Worm (Caenorhabditis elegans) whole organism, dauer: ENCODE measurements around the gene Y73C8B.1.

Experiments used
- unc-62 ChIP-seq: sonication (generic microtip); optimal IDR thresholded peaks from 2 replicates; lab custom pipeline; 2017; ENCODE audit warnings: missing biosample characterization, missing genetic modification reagents, missing genetic modification characterization

Gene Y73C8B.1

ce11 chrV:3193091-3193608, 3.5 kb downstream of the Y73C8B.1 start, which contains the start of the genes Y73C8B.3 and Y73C8B.9:
TSS of gene Y73C8B.3 (minus strand) at chrV:3193237.
TSS of gene Y73C8B.9 (plus strand) at chrV:3193558.
- no peak for TF ChIP-seq unc-62 (GFP tag; lab: Kevin White, UChicago)

- no peak for TF ChIP-seq unc-62 (GFP tag; lab: Kevin White, UChicago)
Measured at ce11 chrV:3188043-3188442, 8.6 kb downstream of the Y73C8B.1 start, which contains the start of gene lag-2. TSS of gene lag-2 (plus strand) at chrV:3188343.

- TF ChIP-seq unc-62 (GFP tag; lab: Kevin White, UChicago), result no peak
Measured at ce11 chrV:3185855-3186254, 10.8 kb downstream of the Y73C8B.1 start.

DNA sequence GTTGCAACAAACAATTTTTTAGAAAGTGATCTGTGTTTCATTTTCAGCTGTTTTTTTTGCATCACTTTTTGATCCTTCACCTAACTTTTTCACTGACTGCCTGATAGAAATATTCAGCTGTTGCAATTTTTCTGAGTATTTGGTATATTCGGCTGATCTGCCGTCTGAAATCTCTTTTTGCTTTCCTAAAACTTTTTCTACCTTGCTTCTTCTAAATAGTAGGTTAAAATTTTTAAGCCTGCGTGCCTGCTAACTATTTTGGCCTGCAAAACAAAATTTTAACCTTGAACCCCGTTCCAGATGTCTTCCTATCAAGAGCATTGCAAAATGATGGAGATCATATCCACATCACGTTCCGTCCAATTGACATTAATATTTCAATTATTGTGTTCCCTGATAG, 20.5 kb downstream of the Y73C8B.1 start, which contains the start of gene srab-8:
Gene srab-8, plus strand, starts transcription at position 301 of the 400 bp plus-strand sequence.
- no peak for TF ChIP-seq unc-62 (GFP tag; lab: Kevin White, UChicago)

DNA sequence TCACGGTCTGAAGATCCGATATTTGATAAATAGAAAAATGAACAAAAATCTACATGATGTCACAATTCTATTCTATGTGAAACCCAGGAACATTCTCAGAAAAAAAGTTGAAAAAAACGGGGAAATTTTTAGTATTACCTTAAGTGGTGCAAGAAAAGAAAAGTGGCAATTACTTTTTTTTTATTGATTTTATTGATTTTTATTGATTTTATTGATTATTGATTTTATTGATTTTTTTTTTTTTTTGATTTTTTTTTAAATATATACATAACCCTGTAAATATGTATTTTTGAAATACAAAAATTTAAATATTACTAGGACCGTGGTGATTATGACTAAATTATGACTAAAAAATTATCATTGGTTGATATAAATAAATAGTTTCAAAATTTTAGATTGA, 25.1 kb downstream of the Y73C8B.1 start:
- no peak for TF ChIP-seq unc-62 (GFP tag; lab: Kevin White, UChicago)

DNA sequence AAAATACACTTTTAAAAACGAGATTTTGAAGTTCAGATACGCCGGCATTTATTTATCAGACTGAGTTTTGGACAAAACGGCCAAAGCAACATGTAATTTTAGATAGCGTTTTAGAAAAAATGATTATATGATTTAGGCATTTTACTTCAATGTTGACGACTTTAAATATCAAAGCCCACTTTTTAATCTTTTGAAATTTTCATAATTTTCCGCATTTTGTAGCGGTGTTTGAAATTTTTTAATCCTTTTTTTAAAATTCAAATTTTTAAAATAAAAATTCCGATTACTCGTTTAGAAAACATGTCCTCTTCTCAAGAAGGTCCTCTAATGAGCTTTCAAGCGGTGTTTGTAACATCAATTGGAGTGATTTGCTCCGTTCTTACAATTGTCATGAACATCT, 26.8 kb downstream of the Y73C8B.1 start, which contains the start of gene srbc-6:
Gene srbc-6, plus strand, starts transcription at position 301 of the 400 bp plus-strand sequence.
- no peak for TF ChIP-seq unc-62 (GFP tag; lab: Kevin White, UChicago)

DNA sequence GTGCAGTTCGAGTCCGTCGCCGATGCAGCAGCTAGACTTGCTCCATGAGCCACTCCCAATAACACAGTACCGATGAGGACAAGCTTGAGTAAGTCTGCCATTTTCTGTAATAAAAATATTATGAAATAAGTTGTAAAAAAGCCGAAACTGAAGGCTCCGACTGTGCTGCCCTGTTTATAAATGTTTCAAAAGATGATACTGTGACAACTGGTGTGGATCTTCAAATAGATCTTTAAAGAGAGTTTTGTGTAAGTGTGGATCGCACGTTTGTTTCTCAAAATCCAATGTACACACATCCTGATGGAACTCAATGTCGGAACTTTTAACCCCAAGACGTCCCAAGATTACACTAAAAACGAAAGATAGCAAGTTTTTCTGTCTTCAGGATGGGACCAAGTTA, 28.0 kb downstream of the Y73C8B.1 start, which contains the start of gene C36C5.15:
Gene C36C5.15, minus strand, starts transcription at position 101 of the 400 bp plus-strand sequence.
- TF ChIP-seq unc-62 (GFP tag; lab: Kevin White, UChicago), result no peak

- no peak for TF ChIP-seq unc-62 (GFP tag; lab: Kevin White, UChicago)
Measured at ce11 chrV:3166260-3166659, 30.4 kb downstream of the Y73C8B.1 start, which contains the start of gene C36C5.4. TSS of gene C36C5.4 (plus strand) at chrV:3166560.

DNA sequence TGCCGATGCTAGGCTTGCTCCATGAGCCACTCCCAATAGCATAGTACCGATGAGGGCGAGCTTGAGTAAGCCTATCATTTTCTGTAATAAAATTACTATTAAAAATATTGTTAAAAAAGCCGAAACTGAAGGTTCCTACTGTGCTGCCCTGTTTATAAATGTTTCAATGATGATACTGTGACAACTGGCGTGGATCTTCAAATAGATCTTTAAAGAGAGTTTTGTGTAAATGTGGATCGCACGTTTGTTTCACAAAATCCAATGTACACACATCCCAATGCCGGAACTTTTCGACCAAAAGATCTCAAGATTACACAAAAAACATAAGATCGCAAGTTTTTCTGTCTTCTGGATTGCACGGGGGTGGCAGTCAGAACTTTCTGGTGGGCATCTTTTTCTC, 31.2 kb downstream of the Y73C8B.1 start, which contains the start of gene C36C5.14:
Gene C36C5.14, minus strand, starts transcription at position 101 of the 400 bp plus-strand sequence.
- no peak for TF ChIP-seq unc-62 (GFP tag; lab: Kevin White, UChicago)

ce11 chrV:3163143-3163542, 33.5 kb downstream of the Y73C8B.1 start:
- TF ChIP-seq unc-62 (GFP tag; lab: Kevin White, UChicago), result no peak

- no peak for TF ChIP-seq unc-62 (GFP tag; lab: Kevin White, UChicago)
Measured at ce11 chrV:3162299-3162698, 34.4 kb downstream of the Y73C8B.1 start.

DNA sequence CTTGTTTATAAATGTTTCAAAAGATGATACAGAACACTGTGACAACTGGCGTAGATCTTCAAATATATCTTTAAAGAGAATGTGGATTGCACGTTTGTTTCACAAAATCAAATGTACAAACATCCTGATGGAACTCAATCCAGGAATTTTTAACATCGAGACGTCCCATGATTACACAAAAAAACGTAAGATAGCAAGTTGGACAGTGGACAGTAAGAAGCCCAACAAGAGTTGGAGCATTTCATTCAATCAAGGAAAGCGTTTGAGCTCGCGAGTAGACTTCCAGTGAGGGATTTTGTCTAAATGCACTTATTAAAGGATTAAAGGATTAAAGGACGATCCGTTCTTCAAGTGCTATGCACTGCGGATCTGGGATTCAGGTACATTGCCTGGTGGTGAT, 37.4 kb downstream of the Y73C8B.1 start, which contains the start of gene C36C5.12:
Gene C36C5.12, minus strand, starts transcription at position 101 of the 400 bp plus-strand sequence.
- no peak for TF ChIP-seq unc-62 (GFP tag; lab: Kevin White, UChicago)

DNA sequence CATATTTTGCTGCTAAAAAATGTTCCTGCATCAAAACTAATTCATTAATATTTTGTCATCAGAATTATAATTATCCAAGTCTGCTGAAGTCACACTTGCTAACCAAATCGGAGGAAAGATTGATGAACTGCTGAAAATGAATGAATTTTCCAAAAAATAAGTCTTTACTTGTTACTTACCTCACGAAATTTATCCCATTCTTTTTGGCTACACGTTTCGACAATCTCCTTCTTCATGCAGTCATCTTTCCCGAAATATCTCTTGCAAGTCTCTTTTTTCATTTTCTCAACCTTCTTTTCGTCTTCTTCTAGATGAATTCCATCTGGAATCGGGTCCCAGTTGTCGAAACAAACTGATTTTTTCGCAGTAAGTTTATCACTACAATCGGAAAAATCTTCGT, 38.3 kb downstream of the Y73C8B.1 start:
- TF ChIP-seq unc-62 (GFP tag; lab: Kevin White, UChicago), result no peak

- TF ChIP-seq unc-62 (GFP tag; lab: Kevin White, UChicago), result no peak
Measured at ce11 chrV:3156786-3157185, 39.9 kb downstream of the Y73C8B.1 start, which contains the start of gene exh-1. TSS of gene exh-1 (plus strand) at chrV:3157086.

DNA sequence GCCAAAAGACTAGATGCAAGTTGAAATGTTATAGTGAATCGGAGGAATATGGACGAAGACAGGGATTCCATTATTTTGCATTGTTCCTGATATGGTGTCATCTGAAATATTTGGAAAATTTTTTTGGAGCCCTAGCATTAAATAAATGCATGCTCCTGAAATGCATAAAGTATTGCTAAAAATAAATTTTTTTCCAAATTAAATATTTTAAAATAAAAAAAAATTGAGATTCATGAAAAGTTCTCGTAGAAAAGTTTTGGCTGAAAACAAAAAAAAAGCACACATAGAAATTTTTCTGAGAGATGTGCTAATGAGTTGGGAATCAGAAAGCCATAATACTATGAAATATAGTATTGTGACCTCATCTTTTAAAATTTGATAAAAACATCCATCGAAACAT, 41.6 kb downstream of the Y73C8B.1 start, which contains the start of gene srab-7:
Gene srab-7, minus strand, starts transcription at position 101 of the 400 bp plus-strand sequence.
- no peak for TF ChIP-seq unc-62 (GFP tag; lab: Kevin White, UChicago)

- no peak for TF ChIP-seq unc-62 (GFP tag; lab: Kevin White, UChicago)
Measured at ce11 chrV:3151862-3152261, 44.8 kb downstream of the Y73C8B.1 start, which contains the start of gene srab-6. TSS of gene srab-6 (minus strand) at chrV:3151962.
